Worm (Caenorhabditis elegans): Measurements from ENCODE around the gene srx-13.

DNA sequence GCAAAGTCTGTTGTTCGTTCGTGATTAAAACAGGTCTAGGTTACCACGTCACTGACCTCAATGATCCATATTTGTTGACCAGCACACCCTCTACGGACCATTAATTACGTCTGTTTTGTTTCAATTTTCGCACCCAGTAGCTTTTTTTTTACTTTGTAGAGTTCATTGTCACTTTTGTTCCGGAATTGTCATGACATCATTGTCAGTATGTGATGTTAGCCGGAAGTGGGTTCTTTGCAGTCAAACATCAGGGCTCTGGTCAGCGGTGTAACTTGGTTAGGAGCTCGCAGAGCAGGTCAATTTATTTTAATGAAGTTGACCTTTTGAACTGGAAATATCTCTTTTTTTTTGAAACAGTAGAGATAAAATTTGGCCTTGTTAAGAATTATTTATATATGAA lies 18.2 kb upstream of the srx-13 start, which contains the start of gene C44B12.6:
- no peak for TF ChIP-seq ceh-18 (tag; optimal IDR thresholded peaks at IDR 0.05)
- no peak for TF ChIP-seq ceh-24 (tag; optimal IDR thresholded peaks at IDR 0.05)
- no peak for TF ChIP-seq che-1 (tag; optimal IDR thresholded peaks at IDR 0.05)
- no peak for TF ChIP-seq nfya-1 (tag; optimal IDR thresholded peaks at IDR 0.05)
- TF ChIP-seq pha-4 (tag; optimal IDR thresholded peaks at IDR 0.05): no peak
- TF ChIP-seq pax-1 (tag; optimal IDR thresholded peaks at IDR 0.05): no peak
- TF ChIP-seq dmd-4 (tag; optimal IDR thresholded peaks at IDR 0.05; ENCODE audit: borderline replicate concordance): no peak
- TF ChIP-seq T23F11.4 (GFP tag; optimal IDR thresholded peaks at IDR 0.05): no peak
- TF ChIP-seq Y22D7AL.16 (tag; optimal IDR thresholded peaks at IDR 0.05): no peak
- no peak for TF ChIP-seq tbx-2 (tag; optimal IDR thresholded peaks at IDR 0.05)
- no peak for TF ChIP-seq sox-4 (tag; optimal IDR thresholded peaks at IDR 0.05)
- no peak for TF ChIP-seq fkh-10 (GFP tag; optimal IDR thresholded peaks at IDR 0.05)
- TF ChIP-seq npax-4 (tag; optimal IDR thresholded peaks at IDR 0.05): no peak
- no peak for TF ChIP-seq dve-1 (tag; optimal IDR thresholded peaks at IDR 0.05)

All from whole organism, late embryonic.